Worm (Caenorhabditis elegans) whole organism, early embryonic: ENCODE data around the gene srh-255.

Experiments
- F13C5.2 ChIP-seq: sonication (generic microtip); optimal IDR thresholded peaks from 2 replicates; lab custom pipeline; 2017; ENCODE audit warnings: mild to moderate bottlenecking, missing genetic modification characterization, inconsistent platforms, missing compliant biosample characterization
- ama-1 ChIP-seq: fragments of 150-350 bp; optimal IDR thresholded peaks from 2 replicates; lab custom pipeline; 2014
- flt-1 ChIP-seq: fragments of 200-800 bp; sonication (Bioruptor generic); IDR thresholded peaks from 2 replicates; pipeline ENCODE4 v1.3.6; 2022; ENCODE audit warnings: missing genetic modification characterization, missing compliant biosample characterization
- hmbx-1 ChIP-seq: sonication (generic microtip); optimal IDR thresholded peaks from 2 replicates; lab custom pipeline; 2016; ENCODE audit warnings: mild to moderate bottlenecking, missing genetic modification characterization, missing compliant biosample characterization
- hmg-4 ChIP-seq: fragments of 200-800 bp; sonication (Bioruptor generic); optimal IDR thresholded peaks from 2 replicates; lab custom pipeline; 2018; ENCODE audit warnings: mild to moderate bottlenecking, missing genetic modification characterization, missing compliant biosample characterization
- pes-1 ChIP-seq: fragments of 200-800 bp; sonication (Bioruptor generic); IDR thresholded peaks from 2 replicates; pipeline ENCODE4 v1.3.6; 2022; ENCODE audit warnings: missing genetic modification reagents, missing genetic modification characterization, missing compliant biosample characterization
- scrt-1 ChIP-seq: fragments of 200-800 bp; sonication (Bioruptor generic); IDR thresholded peaks from 2 replicates; pipeline ENCODE4 v1.3.6; 2022; ENCODE audit warnings: missing genetic modification characterization, missing compliant biosample characterization
- sea-1 ChIP-seq: fragments of 200-800 bp; sonication (Bioruptor generic); conservative IDR thresholded peaks from 2 replicates; pipeline ENCODE4 v1.3.6; 2022; ENCODE audit warnings: missing genetic modification characterization, missing compliant biosample characterization
- tbx-11 ChIP-seq: fragments of 200-800 bp; sonication (Bioruptor generic); IDR thresholded peaks from 2 replicates; pipeline ENCODE4 v1.3.6; 2022; ENCODE audit warnings: missing genetic modification characterization, missing compliant biosample characterization
- tbx-37 ChIP-seq: fragments of 200-800 bp; sonication (Bioruptor generic); conservative IDR thresholded peaks from 2 replicates; pipeline ENCODE4 v1.3.6; 2022; ENCODE audit warnings: missing genetic modification reagents, missing genetic modification characterization, missing compliant biosample characterization
- tra-4 ChIP-seq: sonication (generic microtip); optimal IDR thresholded peaks from 2 replicates; lab custom pipeline; 2017; ENCODE audit warnings: missing genetic modification characterization, missing compliant biosample characterization

- TF ChIP-seq tra-4 (no peak), F13C5.2 (tag; lab: Kevin White, UChicago) (no peak), flt-1 (GFP tag; lab: Robert Waterston, UW) (no peak), scrt-1 (GFP tag; lab: Robert Waterston, UW) (no peak), pes-1 (GFP tag; lab: Robert Waterston, UW) (no peak), hmg-4 (GFP tag; lab: Kevin White, UChicago) (no peak), ama-1 (lab: Kevin White, UChicago) (no peak), tbx-11 (GFP tag; lab: Robert Waterston, UW) (no peak), sea-1 (no peak), tbx-37 (GFP tag; lab: Robert Waterston, UW) (no peak), hmbx-1 (tag; lab: Kevin White, UChicago) (no peak)
Measured at ce11 chrV:17064676-17065075, at the start of gene srh-255.
